Worm (Caenorhabditis elegans) whole organism, L4 larva: Measurements from ENCODE around the gene clec-5.

Source experiments
- ceh-62 ChIP-seq: sonication (generic microtip); optimal IDR thresholded peaks from 2 replicates; lab custom pipeline; 2017; ENCODE audit warnings: missing biosample characterization, missing genetic modification characterization
- ceh-82 ChIP-seq: sonication (generic microtip); optimal IDR thresholded peaks from 2 replicates; lab custom pipeline; 2017; ENCODE audit warnings: missing biosample characterization, missing genetic modification characterization
- daf-8 ChIP-seq: fragments of 200-800 bp; sonication (Bioruptor generic); IDR thresholded peaks from 2 replicates; pipeline ENCODE4 v1.3.6; 2022; ENCODE audit warnings: missing genetic modification characterization, missing compliant biosample characterization
- nhr-28 ChIP-seq: fragments of 150-350 bp; optimal IDR thresholded peaks from 2 replicates; lab custom pipeline; 2014; ENCODE audit warnings: missing biosample characterization, missing genetic modification characterization
- nhr-77 ChIP-seq: fragments of 150-350 bp; optimal IDR thresholded peaks from 2 replicates; lab custom pipeline; 2014; ENCODE audit warnings: missing biosample characterization, missing genetic modification characterization
- spr-3 ChIP-seq: fragments of 200-800 bp; sonication (Bioruptor generic); optimal IDR thresholded peaks from 2 replicates; lab custom pipeline; 2018; ENCODE audit warnings: mild to moderate bottlenecking, missing genetic modification characterization, missing compliant biosample characterization
- zag-1 ChIP-seq: fragments of 150-350 bp; optimal IDR thresholded peaks from 2 replicates; lab custom pipeline; 2014; ENCODE audit warnings: missing biosample characterization, missing genetic modification characterization
- ztf-11 ChIP-seq: fragments of 150-350 bp; optimal IDR thresholded peaks from 2 replicates; lab custom pipeline; 2014; ENCODE audit warnings: missing biosample characterization, missing genetic modification characterization

DNA sequence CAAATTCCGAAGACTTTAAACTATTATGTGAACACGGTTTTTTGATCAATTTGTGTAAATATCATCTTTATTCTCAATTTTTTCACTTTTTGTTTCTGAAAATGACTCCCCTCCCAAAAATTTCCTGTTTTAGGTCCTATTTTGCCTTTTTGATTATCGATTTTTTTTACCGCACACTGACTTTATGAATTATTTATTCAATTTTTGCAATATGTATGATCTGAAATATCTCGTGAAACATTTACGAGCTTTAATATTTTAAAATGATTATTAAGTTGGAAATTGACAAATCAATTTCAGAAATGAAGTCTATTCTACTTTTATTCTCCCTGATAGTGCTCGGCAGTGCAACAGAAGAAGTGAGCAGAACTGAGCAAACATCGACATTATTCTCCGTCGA lies 4.0 kb downstream of the clec-5 start, which contains the start of gene C35D10.1:
- TF ChIP-seq ztf-11 (tag; lab: Kevin White, UChicago), result no peak
- no peak for TF ChIP-seq spr-3 (GFP tag; lab: Kevin White, UChicago)
- TF ChIP-seq nhr-77, result no peak
- no peak for TF ChIP-seq daf-8 (GFP tag; lab: Robert Waterston, UW)
- no peak for TF ChIP-seq nhr-28 (tag; lab: Kevin White, UChicago)
- TF ChIP-seq ceh-62, result no peak
- TF ChIP-seq ceh-82, result no peak
- no peak for TF ChIP-seq zag-1 (tag; lab: Kevin White, UChicago)
